Worm (Caenorhabditis elegans): ENCODE results near the gene nhr-254.

nhr-254 gene

DNA sequence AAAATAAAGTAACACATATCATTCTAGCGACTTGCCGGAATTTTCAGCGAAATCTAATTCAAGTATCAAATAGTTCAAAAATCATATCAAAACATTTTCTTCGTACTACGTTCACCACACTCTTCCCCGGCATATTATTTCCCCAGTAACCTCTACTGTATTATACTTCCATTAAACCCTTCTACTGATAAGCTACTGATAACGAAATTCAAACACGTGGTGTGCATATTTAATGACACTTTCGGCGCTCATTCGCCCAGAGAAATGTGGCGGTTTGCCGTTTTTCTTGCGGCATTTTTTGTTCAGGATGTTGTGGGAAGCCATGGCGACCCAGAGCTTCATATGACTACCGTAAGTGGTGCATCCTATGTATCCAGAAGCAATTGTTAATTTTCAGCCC lies 6.9 kb upstream of the nhr-254 start, which contains the start of gene lipl-5 (continued):
- peak; percentile 96 for TF ChIP-seq nhr-28 (tag; optimal IDR thresholded peaks at IDR 0.05)
- no peak for TF ChIP-seq spr-1 (tag; optimal IDR thresholded peaks at IDR 0.05)
- no peak for TF ChIP-seq lim-7 (GFP tag; IDR thresholded peaks at IDR 0.05)
- TF ChIP-seq tra-1 (GFP tag; IDR thresholded peaks at IDR 0.05), result 0 out of 2 replicates have a peak, but pooled peaks have one; percentile 34
- no peak for TF ChIP-seq fkh-10 (GFP tag; optimal IDR thresholded peaks at IDR 0.05)
- no peak for TF ChIP-seq mep-1 (tag; optimal IDR thresholded peaks at IDR 0.05)
- TF ChIP-seq lin-13 (GFP tag; optimal IDR thresholded peaks at IDR 0.05), result no peak
- TF ChIP-seq ctbp-1 (GFP tag; IDR thresholded peaks at IDR 0.05), result no peak
- TF ChIP-seq arid-1 (GFP tag; conservative IDR thresholded peaks at IDR 0.05), result no peak
- TF ChIP-seq nhr-111 (GFP tag; optimal IDR thresholded peaks at IDR 0.05), result no peak
- TF ChIP-seq rbr-2 (tag; optimal IDR thresholded peaks at IDR 0.05), result no peak
- no peak for TF ChIP-seq ztf-11 (tag; optimal IDR thresholded peaks at IDR 0.05)
- TF ChIP-seq nhr-102 (tag; optimal IDR thresholded peaks at IDR 0.05), result peak; percentile 48
- TF ChIP-seq nhr-42 (GFP tag; IDR thresholded peaks at IDR 0.05), result no peak
- TF ChIP-seq jun-1 (tag; optimal IDR thresholded peaks at IDR 0.05), result no peak
- no peak for TF ChIP-seq nhr-11 (tag; optimal IDR thresholded peaks at IDR 0.05)
- TF ChIP-seq ceh-62 (tag; optimal IDR thresholded peaks at IDR 0.05), result no peak
- peak in 1 of 2 experiments; percentile 48 for TF ChIP-seq mdl-1 (tag; optimal IDR thresholded peaks at IDR 0.05)
- no peak for TF ChIP-seq cey-2 (tag; optimal IDR thresholded peaks at IDR 0.05; ENCODE audit: borderline replicate concordance, insufficient read depth)
- no peak for TF ChIP-seq unc-39 (tag; optimal IDR thresholded peaks at IDR 0.05)
- no peak for TF ChIP-seq ceh-82 (tag; optimal IDR thresholded peaks at IDR 0.05)
- no peak for TF ChIP-seq ZK546.5 (tag; optimal IDR thresholded peaks at IDR 0.05)
- TF ChIP-seq dve-1 (tag; optimal IDR thresholded peaks at IDR 0.05; ENCODE audit: insufficient read depth), result peak; percentile 65
- no peak for TF ChIP-seq T26A8.4 (GFP tag; IDR thresholded peaks at IDR 0.05)
- no peak for TF ChIP-seq unc-62 (GFP tag; optimal IDR thresholded peaks at IDR 0.05 in 1 of 2)
- TF ChIP-seq unc-62 (tag; optimal IDR thresholded peaks at IDR 0.05), result no peak
- TF ChIP-seq ceh-20 (GFP tag; IDR thresholded peaks at IDR 0.05), result no peak
- TF ChIP-seq F44E2.7 (GFP tag; IDR thresholded peaks at IDR 0.05), result no peak
- no peak for TF ChIP-seq spr-3 (GFP tag; optimal IDR thresholded peaks at IDR 0.05)
- no peak for TF ChIP-seq egl-27 (tag; optimal IDR thresholded peaks at IDR 0.05)
- peak; percentile 86 for TF ChIP-seq nhr-77 (tag; optimal IDR thresholded peaks at IDR 0.05)
- TF ChIP-seq attf-4 (tag; optimal IDR thresholded peaks at IDR 0.05), result no peak
- no peak for TF ChIP-seq Y5F2A.4 (GFP tag; optimal IDR thresholded peaks at IDR 0.05)
- TF ChIP-seq tag-97 (GFP tag; IDR thresholded peaks at IDR 0.05), result no peak
- TF ChIP-seq hif-1 (tag; optimal IDR thresholded peaks at IDR 0.05), result no peak
- no peak for TF ChIP-seq D1046.2 (GFP tag; IDR thresholded peaks at IDR 0.05)
- TF ChIP-seq dmd-9 (GFP tag; IDR thresholded peaks at IDR 0.05), result no peak
- TF ChIP-seq sdz-12 (GFP tag; optimal IDR thresholded peaks at IDR 0.05), result no peak
- TF ChIP-seq saeg-2 (GFP tag; IDR thresholded peaks at IDR 0.05), result no peak
- TF ChIP-seq lir-3 (tag; optimal IDR thresholded peaks at IDR 0.05), result no peak
- TF ChIP-seq php-3 (GFP tag; IDR thresholded peaks at IDR 0.05), result peak; percentile 87
- TF ChIP-seq mxl-3 (GFP tag; optimal IDR thresholded peaks at IDR 0.05), result peak; percentile 83
- no peak for TF ChIP-seq lin-1 (GFP tag; IDR thresholded peaks at IDR 0.05)
- no peak for TF ChIP-seq aha-1 (tag)
- TF ChIP-seq mdt-29 (GFP tag; IDR thresholded peaks at IDR 0.05), result no peak
- no peak for TF ChIP-seq hmg-1.1 (GFP tag; IDR thresholded peaks at IDR 0.05)
- no peak for TF ChIP-seq Y48G9A.11 (GFP tag; IDR thresholded peaks at IDR 0.05)
- TF ChIP-seq vab-7 (GFP tag; IDR thresholded peaks at IDR 0.05), result no peak
- no peak for TF ChIP-seq fos-1 (tag; optimal IDR thresholded peaks at IDR 0.05)
- no peak for TF ChIP-seq gei-8 (GFP tag; optimal IDR thresholded peaks at IDR 0.05)
- no peak for TF ChIP-seq nhr-76 (tag; optimal IDR thresholded peaks at IDR 0.05)
- no peak for TF ChIP-seq dmd-8 (GFP tag; IDR thresholded peaks at IDR 0.05)
- no peak for TF ChIP-seq lin-38 (GFP tag; IDR thresholded peaks at IDR 0.05)
